Worm (Caenorhabditis elegans): ENCODE data around the gene cest-9.2.

DNA sequence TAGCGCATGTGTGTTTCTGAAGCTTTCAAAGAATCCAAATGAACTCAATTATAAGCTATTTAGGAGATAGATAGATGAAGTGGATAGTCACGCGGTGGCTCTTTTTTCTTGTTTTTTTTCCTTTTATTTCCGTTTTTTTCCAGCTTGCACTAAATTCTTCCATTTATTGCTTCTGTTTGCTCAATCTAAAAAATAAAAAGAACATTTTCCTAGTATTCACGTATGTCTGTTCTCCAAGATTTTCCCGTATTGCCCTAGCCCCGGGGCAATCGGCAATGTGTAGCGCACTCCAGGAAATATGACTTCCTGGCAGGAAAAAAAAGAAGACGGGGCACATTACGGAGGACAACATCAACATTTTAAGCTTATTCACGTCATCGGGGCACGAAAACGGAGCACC is 20.1 kb upstream of the cest-9.2 start:
- no peak for TF ChIP-seq nhr-11 (tag; optimal IDR thresholded peaks at IDR 0.05)
- TF ChIP-seq nhr-25 (tag; optimal IDR thresholded peaks at IDR 0.05) = no peak
- no peak for TF ChIP-seq elt-1 (tag; optimal IDR thresholded peaks at IDR 0.05)
- no peak for TF ChIP-seq nhr-12 (tag; optimal IDR thresholded peaks at IDR 0.05)
- peak; percentile 37 for TF ChIP-seq C34F6.9 (tag; optimal IDR thresholded peaks at IDR 0.05)
- TF ChIP-seq ztf-1 (GFP tag; conservative IDR thresholded peaks at IDR 0.05) = no peak
- TF ChIP-seq lin-13 (GFP tag; optimal IDR thresholded peaks at IDR 0.05) = no peak
- no peak for TF ChIP-seq ceh-82 (tag; optimal IDR thresholded peaks at IDR 0.05)
- no peak for TF ChIP-seq lsy-2 (tag; optimal IDR thresholded peaks at IDR 0.05)

All from whole organism, L2 larva.